Fruit fly (Drosophila melanogaster): Measurements from ENCODE around the gene CG43348.

Gene CG43348

DNA sequence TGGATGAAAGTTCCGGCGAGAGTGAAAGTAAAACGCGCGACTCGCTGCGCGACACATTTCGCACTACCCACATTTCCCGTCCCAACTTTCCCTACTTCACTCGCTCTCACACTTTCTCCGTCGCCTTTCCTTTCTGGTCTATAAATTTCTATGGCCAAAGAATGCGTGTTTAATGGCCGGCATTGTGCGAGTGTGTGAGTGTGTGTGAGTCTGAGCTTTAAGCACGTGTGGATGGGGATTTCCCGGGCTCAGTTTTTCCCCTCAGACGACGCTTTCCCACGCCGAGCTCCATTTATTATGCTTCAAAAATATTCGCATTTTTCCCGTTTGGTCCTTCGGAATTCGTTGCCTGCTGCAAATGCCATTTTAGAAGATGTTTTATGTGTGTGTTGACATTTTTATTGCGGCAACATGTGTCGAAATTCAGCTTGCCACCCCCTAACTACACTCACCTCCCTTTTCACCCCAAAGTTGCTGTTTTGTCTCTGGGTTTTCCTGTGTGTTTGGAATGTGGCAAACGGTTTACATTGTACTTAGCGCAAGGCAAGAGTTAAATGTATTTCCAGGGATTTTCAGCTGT, 17.9 kb downstream of the CG43348 start:
- TF ChIP-seq CG13204 (GFP tag; optimal IDR thresholded peaks at IDR 0.05) (no peak), CG34367 (tag; optimal IDR thresholded peaks at IDR 0.05) (no peak), Pif1A (GFP tag; optimal IDR thresholded peaks at IDR 0.05) (no peak), CG4496 (GFP tag; IDR thresholded peaks at IDR 0.05) (no peak), Snoo (tag; optimal IDR thresholded peaks at IDR 0.05) (no peak), CG10348 (GFP tag; IDR thresholded peaks at IDR 0.05) (no peak), rn (GFP tag; IDR thresholded peaks at IDR 0.05) (no peak), CG14655 (GFP tag; optimal IDR thresholded peaks at IDR 0.05) (no peak), EcR (GFP tag; optimal IDR thresholded peaks at IDR 0.05) (no peak), CG9948 (tag; optimal IDR thresholded peaks at IDR 0.05) (no peak), CG8159 (tag; optimal IDR thresholded peaks at IDR 0.05) (no peak), gl (tag; optimal IDR thresholded peaks at IDR 0.05) (no peak), Ets98B (GFP tag; IDR thresholded peaks at IDR 0.05) (no peak), CG15710 (tag; optimal IDR thresholded peaks at IDR 0.05) (no peak), Pif1B (GFP tag; optimal IDR thresholded peaks at IDR 0.05) (no peak)

- TF ChIP-seq CG17806 (tag; optimal IDR thresholded peaks at IDR 0.05): no peak
- no peak for TF ChIP-seq gl (tag; optimal IDR thresholded peaks at IDR 0.05)
- no peak for TF ChIP-seq CG8301 (tag; optimal IDR thresholded peaks at IDR 0.05)
- no peak for TF ChIP-seq CG32121 (GFP tag; IDR thresholded peaks at IDR 0.05)
- TF ChIP-seq CG8159 (tag; optimal IDR thresholded peaks at IDR 0.05): no peak
- TF ChIP-seq CG15710 (tag; optimal IDR thresholded peaks at IDR 0.05): no peak
- no peak for TF ChIP-seq Pif1B (GFP tag; optimal IDR thresholded peaks at IDR 0.05)
- TF ChIP-seq rn (GFP tag; IDR thresholded peaks at IDR 0.05): no peak
- no peak for TF ChIP-seq EcR (GFP tag; optimal IDR thresholded peaks at IDR 0.05)
- no peak for TF ChIP-seq D1 (tag; optimal IDR thresholded peaks at IDR 0.05)
- TF ChIP-seq Pif1A (GFP tag; optimal IDR thresholded peaks at IDR 0.05): no peak
Measured at dm6 chr2L:1217892-1218473, 18.8 kb downstream of the CG43348 start.

DNA sequence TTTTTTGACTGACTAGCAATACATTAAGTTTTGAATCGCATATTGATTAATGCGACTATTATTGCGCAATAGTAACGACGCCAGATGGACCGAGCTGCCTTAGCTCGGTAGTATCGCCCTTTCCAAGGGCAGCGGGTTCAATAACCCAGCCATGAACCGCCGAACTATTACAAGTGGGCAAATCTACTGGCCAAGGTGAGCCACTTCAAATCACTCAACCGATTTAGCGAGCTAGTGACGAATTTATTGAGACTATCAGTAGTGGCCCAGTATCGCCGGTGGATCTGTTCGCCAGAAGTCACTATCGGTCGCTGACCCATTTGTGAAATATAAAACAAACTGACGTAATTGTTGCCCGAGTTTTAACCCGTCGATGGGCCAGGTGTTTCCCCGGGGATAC, 19.3 kb downstream of the CG43348 start:
- no peak for TF ChIP-seq CG13204 (GFP tag; optimal IDR thresholded peaks at IDR 0.05)
- TF ChIP-seq CG9948 (tag; optimal IDR thresholded peaks at IDR 0.05): no peak
- TF ChIP-seq Snoo (tag; optimal IDR thresholded peaks at IDR 0.05): no peak
- TF ChIP-seq CG8159 (tag; optimal IDR thresholded peaks at IDR 0.05): no peak
- no peak for TF ChIP-seq Ets98B (GFP tag; IDR thresholded peaks at IDR 0.05)
- TF ChIP-seq EcR (GFP tag; optimal IDR thresholded peaks at IDR 0.05): no peak
- no peak for TF ChIP-seq CG32121 (GFP tag; IDR thresholded peaks at IDR 0.05)
- no peak for TF ChIP-seq CG15710 (tag; optimal IDR thresholded peaks at IDR 0.05)
- TF ChIP-seq CG4496 (GFP tag; IDR thresholded peaks at IDR 0.05): no peak
- TF ChIP-seq CG34367 (tag; optimal IDR thresholded peaks at IDR 0.05): no peak
- no peak for TF ChIP-seq D1 (tag; optimal IDR thresholded peaks at IDR 0.05)
- no peak for TF ChIP-seq CG8301 (tag; optimal IDR thresholded peaks at IDR 0.05)

- TF ChIP-seq CG17806 (tag; optimal IDR thresholded peaks at IDR 0.05): no peak
Measured at dm6 chr2L:1218993-1219392, 19.8 kb downstream of the CG43348 start, which contains the start of gene CG42329. Gene CG42329 (plus strand): TSS chr2L:1219293.

dm6 chr2L:1230691-1231090, 31.5 kb downstream of the CG43348 start:
- no peak for TF ChIP-seq Snoo (tag; optimal IDR thresholded peaks at IDR 0.05)
- no peak for TF ChIP-seq Pif1B (GFP tag; optimal IDR thresholded peaks at IDR 0.05)
- no peak for TF ChIP-seq rn (GFP tag; IDR thresholded peaks at IDR 0.05)
- TF ChIP-seq EcR (GFP tag; optimal IDR thresholded peaks at IDR 0.05): no peak
- TF ChIP-seq CG8159 (tag; optimal IDR thresholded peaks at IDR 0.05): no peak
- no peak for TF ChIP-seq CG14655 (GFP tag; optimal IDR thresholded peaks at IDR 0.05)
- no peak for TF ChIP-seq CG12605 (GFP tag; IDR thresholded peaks at IDR 0.05)
- TF ChIP-seq CG17806 (tag; optimal IDR thresholded peaks at IDR 0.05): no peak

DNA sequence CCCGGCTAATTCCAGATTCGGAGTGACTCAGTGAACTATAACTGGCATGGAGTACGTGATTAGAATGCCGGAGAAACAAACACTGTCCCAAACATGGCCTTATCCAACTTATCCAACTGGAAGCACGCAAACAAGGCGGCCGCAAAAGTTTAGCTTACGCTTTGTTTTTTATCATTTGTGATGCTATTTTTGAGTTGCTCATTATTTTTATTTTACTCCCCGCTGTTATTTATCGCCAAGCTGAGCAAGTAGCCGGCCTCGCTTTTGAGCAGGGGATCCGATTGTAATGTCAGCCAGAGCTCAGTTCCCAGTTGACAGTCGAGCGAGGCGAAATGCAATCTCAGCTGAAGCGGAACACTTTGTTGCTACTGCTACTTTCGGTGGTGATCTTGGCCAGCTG, 40.5 kb downstream of the CG43348 start, which contains the start of gene CG5397:
Gene CG5397 (plus strand): TSS at position 301 of the 400 bp plus-strand sequence.
- no peak for TF ChIP-seq Snoo (tag; optimal IDR thresholded peaks at IDR 0.05)
- TF ChIP-seq gl (tag; optimal IDR thresholded peaks at IDR 0.05): no peak
- no peak for TF ChIP-seq EcR (GFP tag; optimal IDR thresholded peaks at IDR 0.05)
- no peak for TF ChIP-seq Pif1B (GFP tag; optimal IDR thresholded peaks at IDR 0.05)
- no peak for TF ChIP-seq Pif1A (GFP tag; optimal IDR thresholded peaks at IDR 0.05)
- no peak for TF ChIP-seq rn (GFP tag; IDR thresholded peaks at IDR 0.05)
- TF ChIP-seq CG15710 (tag; optimal IDR thresholded peaks at IDR 0.05): no peak
- no peak for TF ChIP-seq CG8301 (tag; optimal IDR thresholded peaks at IDR 0.05)
- TF ChIP-seq CG14655 (GFP tag; optimal IDR thresholded peaks at IDR 0.05): no peak
- TF ChIP-seq D1 (tag; optimal IDR thresholded peaks at IDR 0.05): no peak
- TF ChIP-seq CG9948 (tag; optimal IDR thresholded peaks at IDR 0.05): no peak
- no peak for TF ChIP-seq CG32121 (GFP tag; IDR thresholded peaks at IDR 0.05)
- TF ChIP-seq CG34367 (tag; optimal IDR thresholded peaks at IDR 0.05): no peak
- TF ChIP-seq CG10348 (GFP tag; IDR thresholded peaks at IDR 0.05): no peak
- TF ChIP-seq CG4496 (GFP tag; IDR thresholded peaks at IDR 0.05): no peak
- TF ChIP-seq CG17806 (tag; optimal IDR thresholded peaks at IDR 0.05): no peak
- TF ChIP-seq CG8159 (tag; optimal IDR thresholded peaks at IDR 0.05): no peak
- no peak for TF ChIP-seq Ets98B (GFP tag; IDR thresholded peaks at IDR 0.05)

Data from whole organism, pupa.